Worm (Caenorhabditis elegans): ENCODE results near the gene mdt-10.

DNA sequence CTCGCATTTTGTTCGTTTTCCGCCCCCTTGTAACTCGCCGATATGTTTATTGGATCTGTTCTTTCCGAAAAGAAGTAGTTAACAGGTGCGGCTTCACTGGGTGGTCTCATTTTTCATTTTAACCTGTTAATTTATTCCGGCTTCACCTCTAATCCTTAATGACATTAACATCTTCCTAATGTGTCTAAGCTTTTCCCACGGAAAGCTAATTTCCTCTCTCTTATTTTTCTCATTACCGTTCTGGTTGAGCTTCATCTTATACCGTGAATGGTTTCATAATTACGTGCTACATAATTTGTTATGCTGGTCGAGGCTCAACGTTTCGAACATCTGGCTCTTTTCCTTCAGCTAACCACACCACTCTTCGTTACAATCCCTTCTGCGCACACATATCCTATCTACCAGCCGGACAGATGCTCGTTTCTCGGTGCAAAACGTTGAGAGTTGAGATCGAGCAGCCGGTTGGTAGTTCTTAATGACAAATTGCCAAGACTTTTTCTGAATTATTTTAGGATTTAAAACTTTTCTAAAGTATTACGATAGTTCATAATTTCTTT lies 45.4 kb downstream of the mdt-10 start:
- no peak for TF ChIP-seq pqm-1 (tag; optimal IDR thresholded peaks at IDR 0.05)
- no peak for TF ChIP-seq hlh-15 (tag; optimal IDR thresholded peaks at IDR 0.05)
- no peak for TF ChIP-seq che-1 (tag; optimal IDR thresholded peaks at IDR 0.05)
- TF ChIP-seq mec-3 (tag; optimal IDR thresholded peaks at IDR 0.05; ENCODE audit: borderline replicate concordance) = no peak
- TF ChIP-seq ama-1 (optimal IDR thresholded peaks at IDR 0.05) = no peak
- no peak for TF ChIP-seq hlh-13 (GFP tag; optimal IDR thresholded peaks at IDR 0.05)

Data from whole organism, late embryonic.